Worm (Caenorhabditis elegans) whole organism, early embryonic: ENCODE measurements around the gene txdc-12.2.

Experiments used
- B0310.2 ChIP-seq: sonication (generic microtip); optimal IDR thresholded peaks from 2 replicates; lab custom pipeline; 2016; ENCODE audit warnings: mild to moderate bottlenecking, missing genetic modification characterization, missing compliant biosample characterization
- F13C5.2 ChIP-seq: sonication (generic microtip); optimal IDR thresholded peaks from 2 replicates; lab custom pipeline; 2017; ENCODE audit warnings: mild to moderate bottlenecking, missing genetic modification characterization, inconsistent platforms, missing compliant biosample characterization
- aly-1 ChIP-seq: sonication (generic microtip); optimal IDR thresholded peaks from 2 replicates; lab custom pipeline; 2016; ENCODE audit warnings: missing genetic modification characterization, missing compliant biosample characterization
- ama-1 ChIP-seq: fragments of 150-350 bp; optimal IDR thresholded peaks from 2 replicates; lab custom pipeline; 2014
- ets-7 ChIP-seq: sonication (generic microtip); optimal IDR thresholded peaks from 2 replicates; lab custom pipeline; 2016; ENCODE audit warnings: missing genotype, missing genetic modification characterization, missing compliant biosample characterization
- flt-1 ChIP-seq: fragments of 200-800 bp; sonication (Bioruptor generic); IDR thresholded peaks from 2 replicates; pipeline ENCODE4 v1.3.6; 2022; ENCODE audit warnings: missing genetic modification characterization, missing compliant biosample characterization
- hmg-4 ChIP-seq: fragments of 200-800 bp; sonication (Bioruptor generic); optimal IDR thresholded peaks from 2 replicates; lab custom pipeline; 2018; ENCODE audit warnings: mild to moderate bottlenecking, missing genetic modification characterization, missing compliant biosample characterization
- hnd-1 ChIP-seq: sonication (generic microtip); optimal IDR thresholded peaks from 2 replicates; lab custom pipeline; 2016; ENCODE audit warnings: missing genetic modification characterization, missing compliant biosample characterization
- pes-1 ChIP-seq: fragments of 200-800 bp; sonication (Bioruptor generic); IDR thresholded peaks from 2 replicates; pipeline ENCODE4 v1.3.6; 2022; ENCODE audit warnings: missing genetic modification reagents, missing genetic modification characterization, missing compliant biosample characterization
- scrt-1 ChIP-seq: fragments of 200-800 bp; sonication (Bioruptor generic); IDR thresholded peaks from 2 replicates; pipeline ENCODE4 v1.3.6; 2022; ENCODE audit warnings: missing genetic modification characterization, missing compliant biosample characterization
- sea-1 ChIP-seq: fragments of 200-800 bp; sonication (Bioruptor generic); conservative IDR thresholded peaks from 2 replicates; pipeline ENCODE4 v1.3.6; 2022; ENCODE audit warnings: missing genetic modification characterization, missing compliant biosample characterization
- tbx-37 ChIP-seq: fragments of 200-800 bp; sonication (Bioruptor generic); conservative IDR thresholded peaks from 2 replicates; pipeline ENCODE4 v1.3.6; 2022; ENCODE audit warnings: missing genetic modification reagents, missing genetic modification characterization, missing compliant biosample characterization
- tra-4 ChIP-seq: sonication (generic microtip); optimal IDR thresholded peaks from 2 replicates; lab custom pipeline; 2017; ENCODE audit warnings: missing genetic modification characterization, missing compliant biosample characterization

ce11 chrX:2040877-2041276, 33.4 kb upstream of the txdc-12.2 start:
- TF ChIP-seq ama-1 (lab: Kevin White, UChicago): no peak
- TF ChIP-seq scrt-1 (GFP tag; lab: Robert Waterston, UW): no peak
- no peak for TF ChIP-seq tbx-37 (GFP tag; lab: Robert Waterston, UW)
- TF ChIP-seq sea-1 (GFP tag; lab: Robert Waterston, UW): no peak
- no peak for TF ChIP-seq ets-7 (tag; lab: Kevin White, UChicago)
- TF ChIP-seq B0310.2 (tag; lab: Kevin White, UChicago): no peak
- no peak for TF ChIP-seq F13C5.2 (tag; lab: Kevin White, UChicago)
- TF ChIP-seq aly-1 (tag; lab: Kevin White, UChicago): no peak
- no peak for TF ChIP-seq flt-1 (GFP tag; lab: Robert Waterston, UW)
- no peak for TF ChIP-seq hmg-4 (GFP tag; lab: Kevin White, UChicago)
- peak; percentile 32; the same call in 1 of the 2 replicates for TF ChIP-seq pes-1 (GFP tag; lab: Robert Waterston, UW)
- no peak for TF ChIP-seq tra-4
- TF ChIP-seq hnd-1 (tag; lab: Kevin White, UChicago): no peak
